Fruit fly (Drosophila melanogaster): ENCODE data around the gene fid.

The fid gene

dm6 chr3R:26005978-26006934 is 36.4 kb downstream of the fid start (continued):
- peak; percentile 45; the same call in 1 of the 2 replicates for TF ChIP-seq sna (GFP tag; IDR thresholded peaks at IDR 0.05; ENCODE audit: partially characterized antibody)
- TF ChIP-seq CG7556 (GFP tag; optimal IDR thresholded peaks at IDR 0.05): no peak
- peak; percentile 11 for TF ChIP-seq CG10979 (tag; optimal IDR thresholded peaks at IDR 0.05)
- TF ChIP-seq pzg (GFP tag; optimal IDR thresholded peaks at IDR 0.05): no peak
- TF ChIP-seq CG14860 (GFP tag; IDR thresholded peaks at IDR 0.05; ENCODE audit: partially characterized antibody): no peak
- peak; percentile 83 for TF ChIP-seq Adf1 (GFP tag; IDR thresholded peaks at IDR 0.05)
- peak; percentile 55 for TF ChIP-seq run (tag; optimal IDR thresholded peaks at IDR 0.05)
- no peak for TF ChIP-seq CG4707 (GFP tag; optimal IDR thresholded peaks at IDR 0.05)
- TF ChIP-seq Nf-YB (GFP tag; optimal IDR thresholded peaks at IDR 0.05): peak; percentile 58
- TF ChIP-seq ewg (GFP tag; optimal IDR thresholded peaks at IDR 0.05): peak; percentile 11
- TF ChIP-seq CG10267 (tag; optimal IDR thresholded peaks at IDR 0.05): peak; percentile 6
- TF ChIP-seq sd (tag; optimal IDR thresholded peaks at IDR 0.05): peak; percentile 74
- peak; percentile 100 for TF ChIP-seq pros (GFP tag; optimal IDR thresholded peaks at IDR 0.05)
- no peak for TF ChIP-seq hkb (optimal IDR thresholded peaks at IDR 0.05)
- TF ChIP-seq hkb (GFP tag; IDR thresholded peaks at IDR 0.05): peak; percentile 48; the same call in 1 of the 2 replicates
- no peak for TF ChIP-seq ara (GFP tag; IDR thresholded peaks at IDR 0.05)
- peak; percentile 93 for TF ChIP-seq cad (GFP tag; optimal IDR thresholded peaks at IDR 0.05)
- TF ChIP-seq HLHmδ (GFP tag; optimal IDR thresholded peaks at IDR 0.05): peak; percentile 100
- TF ChIP-seq chn (GFP tag; optimal IDR thresholded peaks at IDR 0.05): no peak
- TF ChIP-seq HLH3B (GFP tag; IDR thresholded peaks at IDR 0.05): no peak
- no peak for TF ChIP-seq CG6765 (GFP tag; optimal IDR thresholded peaks at IDR 0.05)
- no peak for TF ChIP-seq Side (GFP tag; optimal IDR thresholded peaks at IDR 0.05)
- no peak for TF ChIP-seq CG5953 (GFP tag; IDR thresholded peaks at IDR 0.05)
- peak; percentile 22 for TF ChIP-seq CG33557 (GFP tag; optimal IDR thresholded peaks at IDR 0.05)
- no peak for TF ChIP-seq CG10366 (GFP tag; IDR thresholded peaks at IDR 0.05)
- no peak for TF ChIP-seq CG6254 (GFP tag; optimal IDR thresholded peaks at IDR 0.05)
- TF ChIP-seq CG12236 (GFP tag; optimal IDR thresholded peaks at IDR 0.05): no peak
- no peak for TF ChIP-seq BtbVII (GFP tag; optimal IDR thresholded peaks at IDR 0.05)
- no peak for TF ChIP-seq CoRest (tag; optimal IDR thresholded peaks at IDR 0.05)
- TF ChIP-seq CG17612 (GFP tag; IDR thresholded peaks at IDR 0.05): no peak
- TF ChIP-seq CG18764 (GFP tag; optimal IDR thresholded peaks at IDR 0.05): no peak
- peak; percentile 4 for TF ChIP-seq zf30C (GFP tag; optimal IDR thresholded peaks at IDR 0.05)
- TF ChIP-seq CG7786 (GFP tag; optimal IDR thresholded peaks at IDR 0.05): no peak
- TF ChIP-seq chif (GFP tag; optimal IDR thresholded peaks at IDR 0.05): peak in 1 of 2 experiments; percentile 35
- peak; percentile 17 for TF ChIP-seq CG18599 (GFP tag; optimal IDR thresholded peaks at IDR 0.05)
- TF ChIP-seq CG14710 (tag; optimal IDR thresholded peaks at IDR 0.05): peak; percentile 11
- no peak for TF ChIP-seq CG7357 (GFP tag; IDR thresholded peaks at IDR 0.05)
- TF ChIP-seq H15 (GFP tag; IDR thresholded peaks at IDR 0.05): no peak
- 0 out of 2 replicates have a peak, but pooled peaks have one; percentile 14 for TF ChIP-seq CG6689 (GFP tag; IDR thresholded peaks at IDR 0.05)
- TF ChIP-seq Optix (GFP tag; IDR thresholded peaks at IDR 0.05): no peak
- peak; percentile 78 for TF ChIP-seq gsb-n (tag; optimal IDR thresholded peaks at IDR 0.05)
- no peak for TF ChIP-seq stc (GFP tag; IDR thresholded peaks at IDR 0.05)
- no peak for TF ChIP-seq CG7928 (GFP tag; optimal IDR thresholded peaks at IDR 0.05)
- 0 out of 3 replicates have a peak, but pooled peaks have one; percentile 25 for TF ChIP-seq CG34422 (GFP tag; IDR thresholded peaks at IDR 0.05)
- peak; percentile 36 for TF ChIP-seq CG9932 (GFP tag; IDR thresholded peaks at IDR 0.05)
- TF ChIP-seq CG3726 (GFP tag; IDR thresholded peaks at IDR 0.05): no peak
- TF ChIP-seq CG3838 (GFP tag; optimal IDR thresholded peaks at IDR 0.05): no peak
- TF ChIP-seq sqz (GFP tag; optimal IDR thresholded peaks at IDR 0.05): peak; percentile 98
